Fruit fly (Drosophila melanogaster) whole organism, adult: ENCODE data around the gene CG31300.

Experiments used
- CG11617 ChIP-seq: fragments of 200-800 bp; sonication (Bioruptor generic); optimal IDR thresholded peaks from 2 replicates; lab custom pipeline; 2017; ENCODE audit warnings: mild to moderate bottlenecking, missing biosample characterization, missing genetic modification reagents, missing genetic modification characterization
- CG12768 ChIP-seq: fragments of 200-800 bp; sonication (Bioruptor generic); optimal IDR thresholded peaks from 2 replicates; lab custom pipeline; 2017; ENCODE audit warnings: missing biosample characterization, missing genetic modification characterization, mild to moderate bottlenecking, moderate library complexity, missing genetic modification reagents
- CG14711 ChIP-seq: fragments of 200-800 bp; sonication (Bioruptor generic); optimal IDR thresholded peaks from 2 replicates; lab custom pipeline; 2018; ENCODE audit warnings: missing biosample characterization, mild to moderate bottlenecking, missing genetic modification characterization, moderate library complexity
- CG1620 ChIP-seq: fragments of 200-800 bp; sonication (Bioruptor generic); optimal IDR thresholded peaks from 2 replicates; lab custom pipeline; 2016; ENCODE audit warnings: missing biosample characterization, missing genetic modification characterization
- CG33017 ChIP-seq: fragments of 200-800 bp; sonication (Bioruptor generic); optimal IDR thresholded peaks from 2 replicates; lab custom pipeline; 2018; ENCODE audit warnings: missing biosample characterization, mild to moderate bottlenecking, missing genetic modification characterization, moderate library complexity
- CG5204 ChIP-seq: fragments of 200-800 bp; sonication (Bioruptor generic); optimal IDR thresholded peaks from 2 replicates; lab custom pipeline; 2016; ENCODE audit warnings: missing biosample characterization, missing genetic modification characterization
- CG7045 ChIP-seq: fragments of 200-800 bp; sonication (Bioruptor generic); optimal IDR thresholded peaks from 2 replicates; lab custom pipeline; 2017; ENCODE audit warnings: missing biosample characterization, mild to moderate bottlenecking, missing genetic modification characterization
- CG7101 ChIP-seq: fragments of 200-800 bp; sonication (Bioruptor generic); optimal IDR thresholded peaks from 2 replicates; lab custom pipeline; 2018; ENCODE audit warnings: missing biosample characterization, mild to moderate bottlenecking, missing genetic modification characterization, moderate library complexity
- Clk ChIP-seq: fragments of 200-800 bp; sonication (Bioruptor generic); optimal IDR thresholded peaks from 2 replicates; lab custom pipeline; 2017; ENCODE audit warnings: missing biosample characterization, missing genetic modification characterization
- Crg-1 ChIP-seq: fragments of 200-800 bp; sonication (Bioruptor generic); optimal IDR thresholded peaks from 2 replicates; lab custom pipeline; 2016; ENCODE audit warnings: missing biosample characterization, missing genetic modification characterization
- Mnt ChIP-seq: fragments of 200-800 bp; sonication (Bioruptor generic); optimal IDR thresholded peaks from 2 replicates; lab custom pipeline; 2016; ENCODE audit warnings: missing biosample characterization, mild to moderate bottlenecking, missing genetic modification characterization
- bab1 ChIP-seq: fragments of 200-800 bp; sonication (Bioruptor generic); optimal IDR thresholded peaks from 3 replicates; lab custom pipeline; 2019; ENCODE audit warnings: missing biosample characterization, mild to moderate bottlenecking, missing genetic modification characterization, moderate library complexity
- cic ChIP-seq: fragments of 200-800 bp; sonication (Bioruptor generic); optimal IDR thresholded peaks from 2 replicates; lab custom pipeline; 2017; ENCODE audit warnings: missing biosample characterization, mild to moderate bottlenecking, missing genetic modification characterization, moderate library complexity
- cnc ChIP-seq, 2 experiments: fragments of >200 bp; optimal IDR thresholded peaks; 2 replicates each; lab custom pipeline; 2017
- kay ChIP-seq: fragments of 200-800 bp; sonication (Bioruptor generic); peaks from one replicate; lab custom pipeline; 2016; ENCODE audit warnings: missing biosample characterization, missing genetic modification characterization, borderline replicate concordance
- ovo ChIP-seq: fragments of 200-800 bp; sonication (Bioruptor generic); optimal IDR thresholded peaks from 2 replicates; lab custom pipeline; 2016; ENCODE audit warnings: missing biosample characterization, missing genetic modification characterization
- pad ChIP-seq: fragments of 200-800 bp; sonication (Bioruptor generic); optimal IDR thresholded peaks from 3 replicates; lab custom pipeline; 2017; ENCODE audit warnings: missing biosample characterization, missing genetic modification characterization, mild to moderate bottlenecking, moderate library complexity, missing genetic modification reagents
- tj ChIP-seq: fragments of 200-800 bp; sonication (Bioruptor generic); optimal IDR thresholded peaks from 3 replicates; lab custom pipeline; 2017; ENCODE audit warnings: missing biosample characterization, mild to moderate bottlenecking, missing genetic modification characterization, moderate library complexity
- toe ChIP-seq: fragments of 200-800 bp; sonication (Bioruptor generic); optimal IDR thresholded peaks from 2 replicates; lab custom pipeline; 2016; ENCODE audit warnings: missing biosample characterization, missing genetic modification characterization

The CG31300 gene

DNA sequence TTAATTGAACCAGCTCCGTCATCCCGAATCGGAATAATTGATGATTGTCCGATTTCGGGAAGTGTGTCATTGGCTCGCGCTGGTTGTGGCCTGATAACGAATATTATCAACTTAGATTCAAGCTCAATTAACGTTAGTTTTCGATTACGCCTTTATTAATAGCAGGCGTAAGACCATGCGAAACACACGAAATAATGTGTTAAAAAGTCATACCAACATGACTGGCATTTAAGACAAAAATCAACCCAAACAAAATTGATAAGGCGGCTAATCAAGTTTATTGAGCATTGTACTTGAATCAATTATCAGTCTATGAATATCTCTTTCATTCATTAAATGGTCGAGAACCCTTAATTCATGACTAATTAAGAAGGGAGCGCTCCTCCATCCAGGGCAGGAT lies 25.8 kb downstream of the CG31300 start:
- TF ChIP-seq cic (GFP tag; lab: Kevin White, UChicago) (peak; percentile 5), CG5204 (GFP tag; lab: Kevin White, UChicago) (no peak)

- TF ChIP-seq CG14711 (tag; lab: Kevin White, UChicago) (no peak), toe (GFP tag; lab: Kevin White, UChicago) (no peak), ovo (no peak), CG7101 (no peak), CG7045 (GFP tag; lab: Kevin White, UChicago) (no peak), cic (GFP tag; lab: Kevin White, UChicago) (no peak), pad (GFP tag; lab: Kevin White, UChicago) (no peak), CG33017 (tag; lab: Kevin White, UChicago) (no peak), CG11617 (no peak), kay (GFP tag; lab: Kevin White, UChicago) (no peak), CG5204 (GFP tag; lab: Kevin White, UChicago) (no peak), Crg-1 (GFP tag; lab: Kevin White, UChicago) (no peak), Clk (GFP tag; lab: Kevin White, UChicago) (no peak), bab1 (GFP tag; lab: Kevin White, UChicago) (no peak), CG1620 (no peak)
These were observed 27.4 kb downstream of the CG31300 start, which contains the start of gene CG31099 for dm6 chr3R:25310843-25311242. TSS of gene CG31099 (minus strand) at chr3R:25310943.

DNA sequence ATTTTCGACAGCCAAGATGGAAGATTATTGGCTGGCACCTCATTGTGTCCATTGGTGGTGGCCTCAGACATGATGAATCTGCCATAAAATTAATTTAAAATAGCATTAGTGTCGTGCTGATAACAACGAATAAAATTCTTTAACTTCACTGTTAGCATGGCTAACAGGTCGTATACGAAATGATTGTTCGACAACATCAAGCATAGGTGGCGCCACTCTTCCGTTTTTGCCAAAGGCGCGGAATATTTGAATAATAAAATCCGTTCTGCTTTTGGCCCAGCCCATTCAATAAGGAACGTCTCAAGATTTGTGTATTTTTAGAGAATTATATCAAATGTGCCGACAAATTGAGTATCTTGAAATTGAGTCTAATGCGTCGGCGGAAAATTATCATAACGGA lies 29.2 kb downstream of the CG31300 start:
- TF ChIP-seq toe (GFP tag; lab: Kevin White, UChicago) (peak; percentile 26), kay (GFP tag; lab: Kevin White, UChicago) (no peak), pad (GFP tag; lab: Kevin White, UChicago) (no peak), CG14711 (tag; lab: Kevin White, UChicago) (no peak), CG33017 (tag; lab: Kevin White, UChicago) (no peak)

dm6 chr3R:25313771-25314170 lies 30.4 kb downstream of the CG31300 start, which contains the start of gene CG31087:
TSS of gene CG31087 (minus strand) at chr3R:25313833.
- TF ChIP-seq cic (GFP tag; lab: Kevin White, UChicago) (peak; percentile 63), Crg-1 (GFP tag; lab: Kevin White, UChicago) (no peak)

- TF ChIP-seq cic (GFP tag; lab: Kevin White, UChicago) (peak; percentile 20), bab1 (GFP tag; lab: Kevin White, UChicago) (no peak), kay (GFP tag; lab: Kevin White, UChicago) (peak; percentile 73)
These were observed 32.6 kb downstream of the CG31300 start, which contains the start of gene CG10559 for dm6 chr3R:25316016-25316415. TSS of gene CG10559 (minus strand) at chr3R:25316116.

- no peak for TF ChIP-seq CG12768
- TF ChIP-seq cic (GFP tag; lab: Kevin White, UChicago), result no peak
- TF ChIP-seq CG1620, result no peak
- no peak for TF ChIP-seq ovo
- no peak for TF ChIP-seq CG7045 (GFP tag; lab: Kevin White, UChicago)
- no peak for TF ChIP-seq CG5204 (GFP tag; lab: Kevin White, UChicago)
- no peak for TF ChIP-seq CG7101
- no peak for TF ChIP-seq cnc (optimal IDR thresholded peaks at IDR 0.05; lab: Kevin White, UChicago)
- no peak for TF ChIP-seq tj (GFP tag; lab: Kevin White, UChicago)
These were observed 34.6 kb downstream of the CG31300 start, which contains the start of gene CG10553 for dm6 chr3R:25318011-25318410. TSS of gene CG10553 (minus strand) at chr3R:25318111.

DNA sequence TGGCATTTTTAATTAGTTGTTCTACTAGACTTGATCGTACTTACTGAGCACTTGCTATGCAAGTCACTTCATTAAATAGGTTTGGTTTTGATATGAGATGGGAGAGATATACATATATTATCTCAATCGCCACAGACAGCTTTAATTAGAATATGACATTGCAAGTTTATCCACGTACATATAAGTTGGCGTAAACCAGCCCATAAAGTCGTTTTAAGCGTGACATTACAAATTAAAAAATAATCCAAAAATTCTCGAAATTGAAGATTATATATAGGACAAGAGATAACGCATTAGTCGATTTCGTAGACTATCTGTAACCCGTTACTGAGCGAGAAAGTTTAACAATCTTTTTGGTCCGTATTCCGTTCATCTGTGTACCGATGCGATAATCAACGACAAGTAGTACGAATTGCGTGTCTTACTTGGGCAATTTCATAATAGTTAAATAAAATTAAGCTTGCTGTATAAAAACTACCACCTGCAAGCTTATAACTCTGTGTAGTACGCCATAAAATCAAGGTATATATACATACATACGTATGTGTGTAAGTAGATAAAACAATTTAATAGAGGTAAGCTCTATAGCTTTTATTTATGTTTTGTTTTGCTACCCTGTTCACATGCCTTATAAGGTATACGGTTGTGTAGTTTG lies 36.8 kb downstream of the CG31300 start, which contains the start of gene CG10560:
CG10560 (minus strand) TSS at position 51 of the 655 bp plus-strand sequence.
- TF ChIP-seq cnc (optimal IDR thresholded peaks at IDR 0.05; lab: Kevin White, UChicago) (peak; percentile 19 to 51), CG12768 (no peak), cic (GFP tag; lab: Kevin White, UChicago) (peak; percentile 27), kay (GFP tag; lab: Kevin White, UChicago) (peak; percentile 74)

DNA sequence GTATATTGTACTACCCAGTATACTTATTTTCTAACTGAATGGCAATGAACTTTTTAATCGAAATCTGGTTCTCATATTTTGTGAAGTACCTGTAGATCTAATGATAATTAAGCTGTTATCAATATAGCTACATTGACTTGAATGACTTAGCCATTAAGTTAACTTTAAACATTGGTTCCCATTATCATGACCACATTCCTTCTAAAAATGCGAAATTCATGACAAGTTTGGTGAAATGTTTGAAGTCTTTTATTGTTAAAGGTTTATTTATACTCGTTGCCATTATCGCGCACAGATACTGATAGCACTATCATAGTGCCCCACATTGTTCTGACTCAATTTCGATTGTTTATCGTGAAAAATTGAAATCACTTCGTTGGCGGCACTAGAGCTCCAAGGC lies 37.5 kb downstream of the CG31300 start:
- TF ChIP-seq Mnt (GFP tag; lab: Kevin White, UChicago), result no peak
- no peak for TF ChIP-seq CG7101
- no peak for TF ChIP-seq pad (GFP tag; lab: Kevin White, UChicago)
